Fruit fly (Drosophila melanogaster) S2 (cell line): ENCODE measurements around the gene yellow-k.

Source experiments
- CG8478 ChIP-seq: fragments of >200 bp; optimal IDR thresholded peaks from 2 replicates; lab custom pipeline; 2018
- CTCF ChIP-seq, 2 experiments: fragments of >200 bp; optimal IDR thresholded peaks; 2 replicates each; lab custom pipeline; 2018

DNA sequence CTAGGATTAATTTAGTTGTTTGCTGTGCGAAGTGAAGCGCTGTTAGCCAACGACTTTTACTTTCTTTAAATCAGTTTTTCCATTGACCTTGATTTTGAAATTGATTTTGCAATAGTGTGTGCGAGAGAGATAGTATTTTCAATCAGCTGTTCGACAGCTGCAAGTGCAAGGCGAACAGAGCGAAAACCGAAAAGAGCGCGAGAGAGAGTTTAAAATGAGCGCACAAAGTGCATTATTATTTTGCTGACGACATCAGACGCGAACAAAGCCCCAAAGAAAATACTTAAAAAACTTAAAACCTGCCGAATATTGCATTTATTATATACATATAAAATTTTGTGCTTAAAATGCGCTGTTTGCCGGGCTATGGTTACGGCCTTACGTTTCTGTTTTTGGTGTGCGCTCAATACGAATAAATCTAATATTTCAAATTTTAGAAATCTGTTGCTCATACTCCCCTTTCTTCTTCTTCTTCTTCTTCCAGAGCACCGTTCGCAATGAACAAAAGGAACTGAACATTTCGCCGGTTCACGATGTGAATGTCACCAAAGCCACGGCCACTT, 8.7 kb upstream of the yellow-k start:
- TF ChIP-seq CG8478 (lab: Kevin White, UChicago) (no peak), CTCF (optimal IDR thresholded peaks at IDR 0.05; lab: Kevin White, UChicago) (no peak)
